Worm (Caenorhabditis elegans) whole organism, L3 larva: Measurements from ENCODE around the gene C54E10.3.

Experiments
- aly-2 ChIP-seq: fragments of 150-350 bp; optimal IDR thresholded peaks from 2 replicates; lab custom pipeline; 2014; ENCODE audit warnings: missing biosample characterization, missing genetic modification characterization
- ama-1 ChIP-seq: fragments of 150-350 bp; optimal IDR thresholded peaks from 2 replicates; lab custom pipeline; 2018
- ceh-82 ChIP-seq: fragments of 150-350 bp; optimal IDR thresholded peaks from 2 replicates; lab custom pipeline; 2014; ENCODE audit warnings: missing biosample characterization, missing genetic modification characterization
- daf-12 ChIP-seq: fragments of 150-350 bp; optimal IDR thresholded peaks from 2 replicates; lab custom pipeline; 2014; ENCODE audit warnings: missing biosample characterization, missing genetic modification reagents, missing genetic modification characterization
- egl-27 ChIP-seq: sonication (generic microtip); optimal IDR thresholded peaks from 4 replicates; lab custom pipeline; 2017; ENCODE audit warnings: missing biosample characterization, missing genetic modification reagents, missing genetic modification characterization
- nhr-12 ChIP-seq: fragments of 150-350 bp; optimal IDR thresholded peaks from 2 replicates; lab custom pipeline; 2014; ENCODE audit warnings: missing biosample characterization, missing genetic modification characterization
- nhr-23 ChIP-seq: fragments of 150-350 bp; optimal IDR thresholded peaks from 2 replicates; lab custom pipeline; 2014; ENCODE audit warnings: missing biosample characterization, missing genetic modification reagents, missing genetic modification characterization
- pqm-1 ChIP-seq: fragments of 150-350 bp; optimal IDR thresholded peaks from 2 replicates; lab custom pipeline; 2017; ENCODE audit warnings: missing biosample characterization, missing genetic modification characterization, inconsistent platforms
- snpc-4 ChIP-seq: fragments of 150-350 bp; optimal IDR thresholded peaks from 2 replicates; lab custom pipeline; 2014; ENCODE audit warnings: missing biosample characterization, missing genetic modification characterization
- tbx-2 ChIP-seq: sonication (generic microtip); optimal IDR thresholded peaks from 2 replicates; lab custom pipeline; 2016; ENCODE audit warnings: mild to moderate bottlenecking, missing genetic modification characterization, missing compliant biosample characterization
- zag-1 ChIP-seq: fragments of 150-350 bp; optimal IDR thresholded peaks from 2 replicates; lab custom pipeline; 2014; ENCODE audit warnings: missing biosample characterization, missing genetic modification characterization

DNA sequence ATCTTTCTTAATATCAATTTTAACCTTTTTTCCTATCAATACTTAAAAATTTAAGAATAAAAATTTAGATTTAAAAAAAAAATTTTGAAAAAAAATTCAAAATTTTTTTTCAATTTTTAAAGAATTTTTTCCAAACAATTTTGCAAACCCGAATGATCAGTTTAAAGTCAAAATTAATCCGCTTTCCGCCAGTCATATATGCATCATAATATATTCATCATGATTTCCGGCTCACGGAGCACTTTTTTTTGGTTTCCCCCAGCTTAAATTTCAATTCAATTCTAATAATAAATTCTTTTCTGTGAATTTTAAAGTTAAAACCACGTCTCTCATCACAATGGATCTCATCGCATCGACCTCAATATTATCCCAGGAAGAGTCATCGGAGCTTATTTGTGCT is 35.7 kb downstream of the C54E10.3 start, which contains the start of gene nhr-230:
- TF ChIP-seq zag-1 (tag; lab: Kevin White, UChicago) (no peak), daf-12 (no peak), pqm-1 (tag; lab: Kevin White, UChicago) (no peak), aly-2 (no peak), nhr-23 (tag; lab: Kevin White, UChicago) (no peak), snpc-4 (no peak), egl-27 (tag; lab: Kevin White, UChicago) (no peak), ama-1 (lab: Kevin White, UChicago) (no peak), nhr-12 (tag; lab: Kevin White, UChicago) (no peak), tbx-2 (tag; lab: Kevin White, UChicago) (no peak), ceh-82 (tag; lab: Kevin White, UChicago) (no peak)
